Worm (Caenorhabditis elegans) whole organism, young adult: ENCODE measurements around the gene ubq-2.

ENCODE experiments used
- F52B5.7 ChIP-seq: sonication (generic microtip); optimal IDR thresholded peaks from 2 replicates; lab custom pipeline; 2016; ENCODE audit warnings: mild to moderate bottlenecking, missing genetic modification characterization, missing compliant biosample characterization
- Y53G8AR.9 ChIP-seq: fragments of 200-800 bp; sonication (Bioruptor generic); conservative IDR thresholded peaks from 2 replicates; pipeline ENCODE4 v1.3.6; 2022; ENCODE audit warnings: missing genetic modification reagents, missing genetic modification characterization, missing compliant biosample characterization
- athp-1 ChIP-seq: sonication (generic microtip); optimal IDR thresholded peaks from 2 replicates; lab custom pipeline; 2017; ENCODE audit warnings: mild to moderate bottlenecking, missing genetic modification characterization, missing compliant biosample characterization
- cebp-2 ChIP-seq: fragments of 200-800 bp; sonication (Bioruptor generic); IDR thresholded peaks from 2 replicates; pipeline ENCODE4 v1.3.6; 2022; ENCODE audit warnings: missing genetic modification characterization, missing compliant biosample characterization
- ceh-58 ChIP-seq: fragments of 200-800 bp; sonication (Bioruptor generic); IDR thresholded peaks from 2 replicates; pipeline ENCODE4 v1.3.6; 2022; ENCODE audit warnings: missing genetic modification characterization, missing compliant biosample characterization
- die-1 ChIP-seq: sonication (generic microtip); optimal IDR thresholded peaks from 2 replicates; lab custom pipeline; 2016; ENCODE audit warnings: missing genotype, mild to moderate bottlenecking, missing genetic modification characterization, missing compliant biosample characterization
- lin-35 ChIP-seq, 3 experiments: fragments of 150-350 bp in 2 of 3; sonication (generic microtip) in 1 of 3; optimal IDR thresholded peaks; 2 replicates each; lab custom pipeline; 2014 to 2018; ENCODE audit warnings: missing biosample characterization in 3 of 3, missing genetic modification characterization in 3 of 3, missing genetic modification reagents in 3 of 3
- nhr-90 ChIP-seq: sonication (generic microtip); optimal IDR thresholded peaks from 2 replicates; lab custom pipeline; 2016; ENCODE audit warnings: missing genotype, mild to moderate bottlenecking, missing genetic modification characterization, missing compliant biosample characterization
- sdz-38 ChIP-seq: sonication (generic microtip); optimal IDR thresholded peaks from 2 replicates; lab custom pipeline; 2016; ENCODE audit warnings: missing genotype, missing genetic modification characterization, missing compliant biosample characterization
- sea-2 ChIP-seq: fragments of 200-800 bp; sonication (Bioruptor generic); IDR thresholded peaks from 2 replicates; pipeline ENCODE4 v1.3.6; 2022; ENCODE audit warnings: missing genetic modification characterization, missing compliant biosample characterization
- snpc-4 ChIP-seq, 5 experiments: fragments of 150-350 bp in 1 of 5; sonication (generic microtip) in 4 of 5; optimal IDR thresholded peaks; 2 replicates each; lab custom pipeline; 2014 to 2018; ENCODE audit warnings: missing genetic modification characterization in 5 of 5, missing biosample characterization in 3 of 5, antibody characterized with exemption in 2 of 5, mild to moderate bottlenecking in 2 of 5, missing compliant biosample characterization in 2 of 5, missing genotype in 2 of 5, moderate library complexity in 2 of 5, missing genetic modification reagents in 1 of 5
- zim-3 ChIP-seq: sonication (generic microtip); optimal IDR thresholded peaks from 2 replicates; lab custom pipeline; 2017; ENCODE audit warnings: mild to moderate bottlenecking, missing genetic modification characterization, moderate library complexity, missing compliant biosample characterization
- ztf-3 ChIP-seq: fragments of 200-800 bp; sonication (Bioruptor generic); optimal IDR thresholded peaks from 2 replicates; lab custom pipeline; 2018; ENCODE audit warnings: mild to moderate bottlenecking, missing genetic modification characterization, missing compliant biosample characterization

ce11 chrIII:12945072-12945471 lies 33.3 kb downstream of the ubq-2 start:
- TF ChIP-seq Y53G8AR.9 (GFP tag; lab: Robert Waterston, UW) (no peak), ztf-3 (GFP tag; lab: Kevin White, UChicago) (no peak), F52B5.7 (tag; lab: Kevin White, UChicago) (no peak), zim-3 (tag; lab: Kevin White, UChicago) (no peak), cebp-2 (GFP tag; lab: Robert Waterston, UW) (no peak), snpc-4 (GFP tag; optimal IDR thresholded peaks at IDR 0.05; lab: Kevin White, UChicago) (no peak), snpc-4 (tag; optimal IDR thresholded peaks at IDR 0.05; lab: Kevin White, UChicago) (no peak), die-1 (tag; lab: Kevin White, UChicago) (no peak), sea-2 (GFP tag; lab: Robert Waterston, UW) (no peak), nhr-90 (tag; lab: Kevin White, UChicago) (no peak), ceh-58 (GFP tag; lab: Robert Waterston, UW) (no peak), lin-35 (GFP tag; optimal IDR thresholded peaks at IDR 0.05; lab: Kevin White, UChicago) (no peak), sdz-38 (tag; lab: Kevin White, UChicago) (no peak), athp-1 (tag; lab: Kevin White, UChicago) (no peak)
